Fruit fly (Drosophila melanogaster) whole organism, wandering third instar larva: ENCODE results near the gene MED1.
A peak's percentile ranks its signal among the peaks of the same experiment; 100 is the strongest.

ENCODE experiments used
- Abd-B ChIP-seq: fragments of >200 bp; optimal IDR thresholded peaks from 2 replicates; lab custom pipeline; 2017; ENCODE audit warnings: missing biosample characterization, missing genetic modification characterization
- CG32264 ChIP-seq: fragments of 200-800 bp; sonication (Bioruptor generic); optimal IDR thresholded peaks from 2 replicates; lab custom pipeline; 2016; ENCODE audit warnings: missing biosample characterization, missing genetic modification characterization
- CG9705 ChIP-seq: fragments of 200-800 bp; sonication (Bioruptor generic); optimal IDR thresholded peaks from 2 replicates; lab custom pipeline; 2018; ENCODE audit warnings: missing biosample characterization, mild to moderate bottlenecking, missing genetic modification characterization
- N ChIP-seq: fragments of >200 bp; optimal IDR thresholded peaks from 2 replicates; lab custom pipeline; 2018; ENCODE audit warnings: missing biosample characterization, missing external identifiers, missing genetic modification characterization
- Sp1 ChIP-seq: fragments of 200-800 bp; sonication (Bioruptor generic); optimal IDR thresholded peaks from 3 replicates; lab custom pipeline; 2019; ENCODE audit warnings: missing biosample characterization, mild to moderate bottlenecking, missing genetic modification characterization, moderate library complexity
- dsf ChIP-seq: sonication (Bioruptor generic); optimal IDR thresholded peaks from 2 replicates; lab custom pipeline; 2016; ENCODE audit warnings: missing biosample characterization, missing genetic modification characterization, borderline replicate concordance
- psq ChIP-seq: fragments of 200-800 bp; sonication (Bioruptor generic); optimal IDR thresholded peaks from 3 replicates; lab custom pipeline; 2017; ENCODE audit warnings: missing biosample characterization, mild to moderate bottlenecking, missing genetic modification characterization, moderate library complexity
- sage ChIP-seq: fragments of 200-800 bp; sonication (Bioruptor generic); optimal IDR thresholded peaks from 2 replicates; lab custom pipeline; 2016; ENCODE audit warnings: missing biosample characterization, mild to moderate bottlenecking, missing genetic modification characterization
- sv ChIP-seq: fragments of 200-800 bp; sonication (Bioruptor generic); optimal IDR thresholded peaks from 3 replicates; lab custom pipeline; 2016; ENCODE audit warnings: missing biosample characterization, missing genetic modification characterization

dm6 chr3L:21626036-21626614, 8.1 kb downstream of the MED1 start:
- TF ChIP-seq sv (no peak), psq (no peak), N (no peak), CG32264 (GFP tag; lab: Kevin White, UChicago) (no peak), Abd-B (GFP tag; lab: Kevin White, UChicago) (no peak), dsf (GFP tag; lab: Kevin White, UChicago) (no peak), CG9705 (no peak), sage (GFP tag; lab: Kevin White, UChicago) (peak; percentile 38), Sp1 (GFP tag; lab: Kevin White, UChicago) (no peak)
